Fruit fly (Drosophila melanogaster) whole organism, embryonic: ENCODE data around the gene CG12096.

Source experiments
- ATbp ChIP-seq: fragments of 200-800 bp; sonication (Bioruptor generic); optimal IDR thresholded peaks from 2 replicates; lab custom pipeline; 2017; ENCODE audit warnings: missing biosample characterization, mild to moderate bottlenecking, missing genetic modification characterization, missing genetic modification reagents
- Ada2b ChIP-seq: fragments of 200-800 bp; sonication (Bioruptor generic); IDR thresholded peaks from 2 replicates; pipeline ENCODE4 v1.3.6; 2022; ENCODE audit warnings: missing biosample characterization, missing genetic modification characterization
- B-H1 ChIP-seq: fragments of 200-800 bp; sonication (Bioruptor generic); IDR thresholded peaks from 3 replicates; pipeline ENCODE4 v1.3.6; 2022; ENCODE audit warnings: missing biosample characterization, missing genetic modification characterization
- CG1024 ChIP-seq: fragments of 200-800 bp; sonication (Bioruptor generic); IDR thresholded peaks from 2 replicates; pipeline ENCODE4 v1.3.6; 2022; ENCODE audit warnings: missing biosample characterization, missing genetic modification characterization
- CG10462 ChIP-seq: fragments of 200-800 bp; sonication (Bioruptor generic); optimal IDR thresholded peaks from 2 replicates; lab custom pipeline; 2016; ENCODE audit warnings: missing biosample characterization, missing genetic modification characterization
- CG11085 ChIP-seq: fragments of 200-800 bp; sonication (Bioruptor generic); IDR thresholded peaks from 2 replicates; pipeline ENCODE4 v1.3.6; 2022; ENCODE audit warnings: missing biosample characterization, missing genetic modification characterization
- CG12659 ChIP-seq: fragments of 200-800 bp; sonication (Bioruptor generic); optimal IDR thresholded peaks from 3 replicates; lab custom pipeline; 2017; ENCODE audit warnings: mild to moderate bottlenecking, missing biosample characterization, missing genetic modification reagents, missing genetic modification characterization
- CG12942 ChIP-seq: fragments of 200-800 bp; sonication (Bioruptor generic); optimal IDR thresholded peaks from 3 replicates; lab custom pipeline; 2016; ENCODE audit warnings: missing biosample characterization, missing genetic modification characterization
- CG13424 ChIP-seq: fragments of 200-800 bp; sonication (Bioruptor generic); optimal IDR thresholded peaks from 2 replicates; lab custom pipeline; 2019; ENCODE audit warnings: missing biosample characterization, mild to moderate bottlenecking, missing genetic modification characterization, moderate library complexity
- CG14965 ChIP-seq: fragments of 200-800 bp; sonication (Bioruptor generic); optimal IDR thresholded peaks from 2 replicates; lab custom pipeline; 2016; ENCODE audit warnings: missing biosample characterization, missing genetic modification characterization, borderline replicate concordance
- CG1603 ChIP-seq: fragments of 200-800 bp; sonication (Bioruptor generic); optimal IDR thresholded peaks from 2 replicates; lab custom pipeline; 2019; ENCODE audit warnings: missing biosample characterization, mild to moderate bottlenecking, missing genetic modification characterization, moderate library complexity
- CG3065 ChIP-seq: fragments of 200-800 bp; sonication (Bioruptor generic); optimal IDR thresholded peaks from 2 replicates; lab custom pipeline; 2016; ENCODE audit warnings: missing biosample characterization, missing genetic modification characterization
- CG31388 ChIP-seq: fragments of 200-800 bp; sonication (Bioruptor generic); optimal IDR thresholded peaks from 2 replicates; lab custom pipeline; 2016; ENCODE audit warnings: missing biosample characterization, missing genetic modification characterization
- CG3281 ChIP-seq: fragments of 200-800 bp; sonication (Bioruptor generic); optimal IDR thresholded peaks from 3 replicates; lab custom pipeline; 2017; ENCODE audit warnings: missing biosample characterization, mild to moderate bottlenecking, missing genetic modification characterization
- CG4820 ChIP-seq: fragments of 200-800 bp; sonication (Bioruptor generic); optimal IDR thresholded peaks from 3 replicates; lab custom pipeline; 2016; ENCODE audit warnings: missing biosample characterization, missing genetic modification characterization
- CG6683 ChIP-seq: fragments of 200-800 bp; sonication (Bioruptor generic); optimal IDR thresholded peaks from 2 replicates; lab custom pipeline; 2017; ENCODE audit warnings: missing biosample characterization, mild to moderate bottlenecking, missing genetic modification characterization, missing genetic modification reagents
- CG6765 ChIP-seq: fragments of 200-800 bp; sonication (Bioruptor generic); optimal IDR thresholded peaks from 3 replicates; lab custom pipeline; 2017; ENCODE audit warnings: missing biosample characterization, mild to moderate bottlenecking, missing genetic modification characterization
- CG7786 ChIP-seq: fragments of 200-800 bp; sonication (Bioruptor generic); optimal IDR thresholded peaks from 2 replicates; lab custom pipeline; 2016; ENCODE audit warnings: missing biosample characterization, missing genetic modification characterization
- CG7963 ChIP-seq: fragments of 200-800 bp; sonication (Bioruptor generic); IDR thresholded peaks from 3 replicates; pipeline ENCODE4 v1.3.6; 2022; ENCODE audit warnings: missing biosample characterization, missing genetic modification characterization; ENCODE audit not compliant: partially characterized antibody
- CG8089 ChIP-seq: fragments of 200-800 bp; sonication (Bioruptor generic); optimal IDR thresholded peaks from 3 replicates; lab custom pipeline; 2016; ENCODE audit warnings: missing biosample characterization, missing genetic modification characterization
- CG8765 ChIP-seq: fragments of 200-800 bp; sonication (Bioruptor generic); IDR thresholded peaks from 2 replicates; pipeline ENCODE4 v1.3.6; 2022; ENCODE audit warnings: missing biosample characterization, missing genetic modification characterization
- CG9609 ChIP-seq: fragments of 200-800 bp; sonication (Bioruptor generic); optimal IDR thresholded peaks from 3 replicates; lab custom pipeline; 2016; ENCODE audit warnings: missing biosample characterization, missing genetic modification characterization
- CHES-1-like ChIP-seq: fragments of 200-800 bp; sonication (Bioruptor generic); optimal IDR thresholded peaks from 2 replicates; lab custom pipeline; 2016; ENCODE audit warnings: missing biosample characterization, missing genetic modification characterization
- Doc3 ChIP-seq: fragments of 200-800 bp; sonication (Bioruptor generic); IDR thresholded peaks from 3 replicates; pipeline ENCODE4 v1.3.6; 2022; ENCODE audit warnings: missing biosample characterization, missing genetic modification characterization; ENCODE audit not compliant: partially characterized antibody
- Fer2 ChIP-seq: fragments of 200-800 bp; sonication (Bioruptor generic); optimal IDR thresholded peaks from 2 replicates; lab custom pipeline; 2018; ENCODE audit warnings: missing biosample characterization, mild to moderate bottlenecking, missing genetic modification characterization, moderate library complexity
- Hmr ChIP-seq: fragments of 200-800 bp; sonication (Bioruptor generic); optimal IDR thresholded peaks from 3 replicates; lab custom pipeline; 2017; ENCODE audit warnings: mild to moderate bottlenecking, missing biosample characterization, missing genetic modification reagents, missing genetic modification characterization
- Hr3 ChIP-seq: fragments of 200-800 bp; sonication (Bioruptor generic); optimal IDR thresholded peaks from 3 replicates; lab custom pipeline; 2016; ENCODE audit warnings: missing biosample characterization, missing genetic modification characterization
- NC2α ChIP-seq: fragments of 200-800 bp; sonication (Bioruptor generic); optimal IDR thresholded peaks from 2 replicates; lab custom pipeline; 2016; ENCODE audit warnings: missing biosample characterization, missing genetic modification characterization
- NFAT ChIP-seq: fragments of 200-800 bp; sonication (Bioruptor generic); IDR thresholded peaks from 2 replicates; pipeline ENCODE4 v1.3.6; 2022; ENCODE audit warnings: missing biosample characterization, missing genetic modification characterization
- Rx ChIP-seq: fragments of 200-800 bp; sonication (Bioruptor generic); IDR thresholded peaks from 2 replicates; pipeline ENCODE4 v1.3.6; 2022; ENCODE audit warnings: missing biosample characterization, missing genetic modification characterization
- Spps ChIP-seq: fragments of 200-800 bp; sonication (Bioruptor generic); optimal IDR thresholded peaks from 2 replicates; lab custom pipeline; 2018; ENCODE audit warnings: missing biosample characterization, mild to moderate bottlenecking, missing genetic modification characterization
- Taf1 ChIP-seq: fragments of 200-800 bp; sonication (Bioruptor generic); IDR thresholded peaks from 2 replicates; pipeline ENCODE4 v1.3.6; 2022; ENCODE audit warnings: missing biosample characterization, missing genetic modification characterization
- Vsx1 ChIP-seq: fragments of 200-800 bp; sonication (Bioruptor generic); optimal IDR thresholded peaks from 2 replicates; lab custom pipeline; 2017; ENCODE audit warnings: missing biosample characterization, mild to moderate bottlenecking, missing genetic modification characterization, missing genetic modification reagents
- ase ChIP-seq: fragments of 200-800 bp; sonication (Bioruptor generic); IDR thresholded peaks from 3 replicates; pipeline ENCODE4 v1.3.6; 2022; ENCODE audit warnings: missing biosample characterization, missing genetic modification characterization
- bbx ChIP-seq: fragments of 200-800 bp; sonication (Bioruptor generic); IDR thresholded peaks from 2 replicates; pipeline ENCODE4 v1.3.6; 2022; ENCODE audit warnings: missing biosample characterization, missing genetic modification characterization; ENCODE audit not compliant: partially characterized antibody
- esg ChIP-seq: fragments of 200-800 bp; sonication (Bioruptor generic); conservative IDR thresholded peaks from 2 replicates; pipeline ENCODE4 v1.3.6; 2022; ENCODE audit warnings: missing biosample characterization, missing genetic modification characterization
- grau ChIP-seq: fragments of 200-800 bp; optimal IDR thresholded peaks from 3 replicates; lab custom pipeline; 2019; ENCODE audit warnings: missing biosample characterization, mild to moderate bottlenecking, missing genetic modification characterization, moderate library complexity
- hbn ChIP-seq: fragments of 200-800 bp; sonication (Bioruptor generic); IDR thresholded peaks from 2 replicates; pipeline ENCODE4 v1.3.6; 2022; ENCODE audit warnings: missing biosample characterization, missing genetic modification characterization; ENCODE audit not compliant: partially characterized antibody
- p53 ChIP-seq: fragments of 200-800 bp; sonication (Bioruptor generic); optimal IDR thresholded peaks from 2 replicates; lab custom pipeline; 2016; ENCODE audit warnings: missing biosample characterization, missing genetic modification characterization
- phol ChIP-seq: fragments of 200-800 bp; sonication (Bioruptor generic); optimal IDR thresholded peaks from 3 replicates; lab custom pipeline; 2018; ENCODE audit warnings: missing biosample characterization, mild to moderate bottlenecking, missing genetic modification characterization, moderate library complexity
- psq ChIP-seq: fragments of 200-800 bp; sonication (Bioruptor generic); optimal IDR thresholded peaks from 2 replicates; lab custom pipeline; 2017; ENCODE audit warnings: missing biosample characterization, missing genetic modification characterization
- pzg ChIP-seq: fragments of 200-800 bp; sonication (Bioruptor generic); optimal IDR thresholded peaks from 3 replicates; lab custom pipeline; 2018; ENCODE audit warnings: missing biosample characterization, mild to moderate bottlenecking, missing genetic modification characterization, moderate library complexity
- ranshi ChIP-seq: fragments of 200-800 bp; sonication (Bioruptor generic); IDR thresholded peaks from 2 replicates; pipeline ENCODE4 v1.3.6; 2022; ENCODE audit warnings: missing biosample characterization, missing genetic modification characterization
- run ChIP-seq: fragments of 200-800 bp; sonication (Bioruptor generic); optimal IDR thresholded peaks from 3 replicates; lab custom pipeline; 2018; ENCODE audit warnings: missing biosample characterization, mild to moderate bottlenecking, missing genetic modification characterization
- shn ChIP-seq: fragments of 200-800 bp; sonication (Bioruptor generic); optimal IDR thresholded peaks from 3 replicates; lab custom pipeline; 2016; ENCODE audit warnings: missing biosample characterization, missing genetic modification characterization
- so ChIP-seq: fragments of 200-800 bp; sonication (Bioruptor generic); IDR thresholded peaks from 3 replicates; pipeline ENCODE4 v1.3.6; 2022; ENCODE audit warnings: missing biosample characterization, missing genetic modification characterization
- tap ChIP-seq: fragments of 200-800 bp; optimal IDR thresholded peaks from 3 replicates; lab custom pipeline; 2019; ENCODE audit warnings: missing biosample characterization, mild to moderate bottlenecking, missing genetic modification characterization, moderate library complexity
- trh ChIP-seq: fragments of 200-800 bp; sonication (Bioruptor generic); optimal IDR thresholded peaks from 2 replicates; lab custom pipeline; 2016; ENCODE audit warnings: missing biosample characterization, missing genetic modification characterization
- ttk ChIP-seq: fragments of 200-800 bp; sonication (Bioruptor generic); IDR thresholded peaks from 2 replicates; pipeline ENCODE4 v2.1.2; 2022; ENCODE audit warnings: missing biosample characterization, missing genetic modification characterization
- unc-4 ChIP-seq: fragments of 200-800 bp; sonication (Bioruptor generic); IDR thresholded peaks from 2 replicates; pipeline ENCODE4 v1.3.6; 2022; ENCODE audit warnings: missing biosample characterization, missing genetic modification characterization; ENCODE audit not compliant: partially characterized antibody

CG12096 gene

dm6 chrX:13127973-13128749 lies 31.2 kb upstream of the CG12096 start (continued):
- TF ChIP-seq Hr3 (peak; percentile 9), hbn (GFP tag; lab: Robert Waterston, UW) (no peak), esg (GFP tag; lab: Robert Waterston, UW) (no peak), CG6683 (GFP tag; lab: Kevin White, UChicago) (no peak), psq (GFP tag; lab: Kevin White, UChicago) (no peak), CG31388 (GFP tag; lab: Kevin White, UChicago) (no peak), B-H1 (GFP tag; lab: Robert Waterston, UW) (peak; percentile 37; the same call in 1 of the 3 replicates), CG8089 (GFP tag; lab: Kevin White, UChicago) (peak; percentile 24), trh (no peak), so (no peak; the same call in 2 of the 3 replicates), CG7963 (GFP tag; lab: Robert Waterston, UW) (no peak), ranshi (GFP tag; lab: Robert Waterston, UW) (0 out of 2 replicates have a peak, but pooled peaks have one; percentile 23), pzg (no peak), CG1603 (no peak), Fer2 (tag; lab: Kevin White, UChicago) (no peak), CG3281 (no peak), ase (GFP tag; lab: Robert Waterston, UW) (peak; percentile 46; the same call in 1 of the 3 replicates), CG7786 (GFP tag; lab: Kevin White, UChicago) (no peak), CHES-1-like (GFP tag; lab: Kevin White, UChicago) (peak; percentile 2), Ada2b (no peak), ATbp (GFP tag; lab: Kevin White, UChicago) (peak; percentile 37), NC2α (GFP tag; lab: Kevin White, UChicago) (peak; percentile 31), Vsx1 (GFP tag; lab: Kevin White, UChicago) (no peak), NFAT (GFP tag; lab: Robert Waterston, UW) (no peak), CG9609 (GFP tag; lab: Kevin White, UChicago) (no peak), CG12659 (GFP tag; lab: Kevin White, UChicago) (no peak), CG13424 (no peak), CG3065 (GFP tag; lab: Kevin White, UChicago) (no peak), CG14965 (GFP tag; lab: Kevin White, UChicago) (no peak), Spps (tag; lab: Kevin White, UChicago) (no peak), ttk (peak; percentile 29; the same call in 1 of the 2 replicates), CG1024 (GFP tag; lab: Robert Waterston, UW) (peak; percentile 40; the same call in 1 of the 2 replicates), Taf1 (no peak), Doc3 (GFP tag; lab: Robert Waterston, UW) (no peak), grau (tag; lab: Kevin White, UChicago) (no peak), Rx (GFP tag; lab: Robert Waterston, UW) (no peak), shn (GFP tag; lab: Kevin White, UChicago) (peak; percentile 41), CG12942 (no peak), CG10462 (GFP tag; lab: Kevin White, UChicago) (no peak), unc-4 (GFP tag; lab: Robert Waterston, UW) (no peak), CG6765 (GFP tag; lab: Kevin White, UChicago) (peak; percentile 1), CG8765 (GFP tag; lab: Robert Waterston, UW) (no peak), Hmr (GFP tag; lab: Kevin White, UChicago) (no peak), CG11085 (GFP tag; lab: Robert Waterston, UW) (no peak), p53 (GFP tag; lab: Kevin White, UChicago) (no peak), run (no peak), tap (tag; lab: Kevin White, UChicago) (no peak), CG4820 (GFP tag; lab: Kevin White, UChicago) (no peak), bbx (GFP tag; lab: Robert Waterston, UW) (no peak), phol (tag; lab: Kevin White, UChicago) (peak; percentile 23)
